Worm (Caenorhabditis elegans): Measurements from ENCODE around the gene C45B2.1.
A peak's percentile ranks its signal among the peaks of the same experiment; 100 is the strongest.

C45B2.1 gene

ce11 chrX:6057580-6058305, 28.2 kb upstream of the C45B2.1 start, which contains the start of gene gln-1:
Gene gln-1, plus strand, starts transcription at chrX:6058255.
- TF ChIP-seq lim-6 (tag; optimal IDR thresholded peaks at IDR 0.05) = no peak
- TF ChIP-seq ceh-2 (tag; optimal IDR thresholded peaks at IDR 0.05) = no peak
- TF ChIP-seq madf-2 (tag; optimal IDR thresholded peaks at IDR 0.05) = no peak
- no peak for TF ChIP-seq fkh-6 (tag; optimal IDR thresholded peaks at IDR 0.05)
- no peak for TF ChIP-seq T23F11.4 (GFP tag; optimal IDR thresholded peaks at IDR 0.05)
- TF ChIP-seq ref-2 (tag; optimal IDR thresholded peaks at IDR 0.05) = peak; percentile 5
- peak; percentile 64 for TF ChIP-seq rnt-1 (tag; optimal IDR thresholded peaks at IDR 0.05)

- no peak for TF ChIP-seq eyg-1 (tag; optimal IDR thresholded peaks at IDR 0.05)
- TF ChIP-seq tbx-2 (tag; optimal IDR thresholded peaks at IDR 0.05) = no peak
- no peak for TF ChIP-seq che-1 (tag; optimal IDR thresholded peaks at IDR 0.05)
- no peak for TF ChIP-seq ets-4 (tag; optimal IDR thresholded peaks at IDR 0.05)
- no peak for TF ChIP-seq ceh-19 (GFP tag; optimal IDR thresholded peaks at IDR 0.05)
- TF ChIP-seq odd-2 (tag; optimal IDR thresholded peaks at IDR 0.05) = no peak
- no peak for TF ChIP-seq pha-4 (tag; optimal IDR thresholded peaks at IDR 0.05)
- TF ChIP-seq hlh-15 (tag; optimal IDR thresholded peaks at IDR 0.05) = no peak
- TF ChIP-seq mec-3 (tag; optimal IDR thresholded peaks at IDR 0.05; ENCODE audit: borderline replicate concordance) = no peak
- TF ChIP-seq C38D4.7 (GFP tag; optimal IDR thresholded peaks at IDR 0.05) = no peak
- no peak for TF ChIP-seq hlh-30 (tag; optimal IDR thresholded peaks at IDR 0.05; ENCODE audit: insufficient read depth)
- no peak for TF ChIP-seq pat-9 (tag; optimal IDR thresholded peaks at IDR 0.05)
- no peak for TF ChIP-seq ttx-3 (tag; optimal IDR thresholded peaks at IDR 0.05)
- no peak for TF ChIP-seq ref-2 (tag; optimal IDR thresholded peaks at IDR 0.05)
Measured at ce11 chrX:6059163-6059782, 26.7 kb upstream of the C45B2.1 start.

- TF ChIP-seq eyg-1 (tag; optimal IDR thresholded peaks at IDR 0.05) (no peak), hlh-8 (tag; optimal IDR thresholded peaks at IDR 0.05) (no peak), ceh-6 (GFP tag; optimal IDR thresholded peaks at IDR 0.05) (no peak), syd-9 (tag; optimal IDR thresholded peaks at IDR 0.05) (no peak), ceh-30 (tag; optimal IDR thresholded peaks at IDR 0.05) (no peak), pat-9 (tag; optimal IDR thresholded peaks at IDR 0.05) (no peak), odd-2 (tag; optimal IDR thresholded peaks at IDR 0.05) (no peak), unc-3 (GFP tag; conservative IDR thresholded peaks at IDR 0.05) (no peak), unc-3 (tag; optimal IDR thresholded peaks at IDR 0.05) (no peak), ceh-18 (tag; optimal IDR thresholded peaks at IDR 0.05) (no peak)
Measured at ce11 chrX:6064385-6064784, 21.5 kb upstream of the C45B2.1 start.

- TF ChIP-seq lim-6 (tag; optimal IDR thresholded peaks at IDR 0.05) = no peak
- no peak for TF ChIP-seq fkh-6 (tag; optimal IDR thresholded peaks at IDR 0.05)
- TF ChIP-seq ceh-31 (tag; optimal IDR thresholded peaks at IDR 0.05) = no peak
- no peak for TF ChIP-seq ceh-14 (tag; optimal IDR thresholded peaks at IDR 0.05)
- TF ChIP-seq C38D4.7 (GFP tag; optimal IDR thresholded peaks at IDR 0.05) = no peak
- TF ChIP-seq dmd-4 (tag; optimal IDR thresholded peaks at IDR 0.05; ENCODE audit: borderline replicate concordance) = no peak
- TF ChIP-seq hlh-30 (tag; optimal IDR thresholded peaks at IDR 0.05; ENCODE audit: insufficient read depth) = no peak
Measured at ce11 chrX:6065936-6066452, 19.9 kb upstream of the C45B2.1 start, which contains the start of gene ptr-4. Gene ptr-4, minus strand, starts transcription at chrX:6065986.

- TF ChIP-seq sdc-2 (tag; optimal IDR thresholded peaks at IDR 0.05) = no peak
- TF ChIP-seq nhr-232 (tag; optimal IDR thresholded peaks at IDR 0.05) = no peak
- TF ChIP-seq K09A11.1 (tag; optimal IDR thresholded peaks at IDR 0.05; ENCODE audit: insufficient read depth) = no peak
- peak; percentile 35 for TF ChIP-seq ref-2 (tag; optimal IDR thresholded peaks at IDR 0.05)
- no peak for TF ChIP-seq pat-9 (tag; optimal IDR thresholded peaks at IDR 0.05)
- no peak for TF ChIP-seq ceh-6 (GFP tag; optimal IDR thresholded peaks at IDR 0.05)
- TF ChIP-seq ceh-31 (tag; optimal IDR thresholded peaks at IDR 0.05) = no peak
Measured at ce11 chrX:6066618-6067017, 19.3 kb upstream of the C45B2.1 start.

All from whole organism, late embryonic.